Worm (Caenorhabditis elegans) whole organism, early embryonic: ENCODE measurements around the gene lin-66.

Experiments
- aly-1 ChIP-seq: sonication (generic microtip); optimal IDR thresholded peaks from 2 replicates; lab custom pipeline; 2016; ENCODE audit warnings: missing genetic modification characterization, missing compliant biosample characterization
- hnd-1 ChIP-seq: sonication (generic microtip); optimal IDR thresholded peaks from 2 replicates; lab custom pipeline; 2016; ENCODE audit warnings: missing genetic modification characterization, missing compliant biosample characterization
- scrt-1 ChIP-seq: fragments of 200-800 bp; sonication (Bioruptor generic); IDR thresholded peaks from 2 replicates; pipeline ENCODE4 v1.3.6; 2022; ENCODE audit warnings: missing genetic modification characterization, missing compliant biosample characterization
- sea-1 ChIP-seq: fragments of 200-800 bp; sonication (Bioruptor generic); conservative IDR thresholded peaks from 2 replicates; pipeline ENCODE4 v1.3.6; 2022; ENCODE audit warnings: missing genetic modification characterization, missing compliant biosample characterization

DNA sequence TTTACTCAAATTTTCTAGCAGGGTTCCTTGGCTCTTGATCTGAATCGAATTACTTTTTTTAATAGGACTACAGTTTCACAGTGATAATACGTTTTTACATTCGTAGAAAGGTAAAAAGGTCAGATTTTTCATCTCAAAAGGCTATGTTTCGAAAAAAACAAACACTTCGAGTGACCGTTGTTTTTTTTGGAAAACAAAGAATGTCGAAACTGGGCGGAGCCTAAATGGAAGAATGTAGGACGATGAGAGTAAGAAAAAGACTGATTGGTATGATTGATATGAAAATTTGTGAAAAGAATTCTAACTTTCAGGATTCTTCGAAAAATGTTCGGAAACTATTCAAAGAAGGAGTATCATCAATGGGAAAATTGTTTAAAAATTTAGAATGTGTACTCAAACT, 25.1 kb downstream of the lin-66 start, which contains the start of gene Y37A1A.2:
- TF ChIP-seq scrt-1 (GFP tag; lab: Robert Waterston, UW): no peak
- no peak for TF ChIP-seq hnd-1
- TF ChIP-seq sea-1 (GFP tag; lab: Robert Waterston, UW): no peak
- TF ChIP-seq aly-1 (tag; lab: Kevin White, UChicago): no peak
